Worm (Caenorhabditis elegans): ENCODE measurements around the gene asp-4.

The asp-4 gene

DNA sequence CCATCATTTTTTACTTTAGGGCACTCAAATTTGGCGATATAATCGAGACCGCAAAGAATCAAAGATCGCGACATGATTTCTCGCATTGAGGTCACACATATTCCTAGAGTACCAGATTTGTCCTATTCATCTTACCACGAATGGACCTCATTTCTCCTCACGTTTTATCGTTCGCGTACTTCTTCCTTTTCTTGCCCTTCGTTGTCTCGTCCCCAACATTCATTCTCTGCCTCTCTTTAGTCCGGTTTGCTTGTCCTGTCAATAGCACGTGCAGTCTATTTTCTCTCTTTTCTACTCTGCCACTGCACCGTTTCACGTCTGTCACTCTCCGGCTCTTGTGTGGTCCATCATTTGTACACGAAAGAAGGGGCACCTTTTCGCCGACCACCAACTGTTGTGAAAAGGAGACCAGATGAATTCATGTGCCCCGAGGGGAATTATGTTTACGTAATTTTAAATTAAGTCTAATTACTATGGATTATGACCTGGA lies 30.1 kb upstream of the asp-4 start (continued):
- TF ChIP-seq unc-39 (tag; optimal IDR thresholded peaks at IDR 0.05) (no peak), Y55F3AM.14 (GFP tag; optimal IDR thresholded peaks at IDR 0.05) (peak; percentile 1), gmeb-1 (tag; optimal IDR thresholded peaks at IDR 0.05) (peak; percentile 35), ztf-4 (tag; optimal IDR thresholded peaks at IDR 0.05) (peak; percentile 61), nhr-23 (tag; optimal IDR thresholded peaks at IDR 0.05) (no peak), alr-1 (tag; optimal IDR thresholded peaks at IDR 0.05) (no peak), elt-3 (tag; optimal IDR thresholded peaks at IDR 0.05) (no peak), zag-1 (tag; optimal IDR thresholded peaks at IDR 0.05) (peak; percentile 44)

DNA sequence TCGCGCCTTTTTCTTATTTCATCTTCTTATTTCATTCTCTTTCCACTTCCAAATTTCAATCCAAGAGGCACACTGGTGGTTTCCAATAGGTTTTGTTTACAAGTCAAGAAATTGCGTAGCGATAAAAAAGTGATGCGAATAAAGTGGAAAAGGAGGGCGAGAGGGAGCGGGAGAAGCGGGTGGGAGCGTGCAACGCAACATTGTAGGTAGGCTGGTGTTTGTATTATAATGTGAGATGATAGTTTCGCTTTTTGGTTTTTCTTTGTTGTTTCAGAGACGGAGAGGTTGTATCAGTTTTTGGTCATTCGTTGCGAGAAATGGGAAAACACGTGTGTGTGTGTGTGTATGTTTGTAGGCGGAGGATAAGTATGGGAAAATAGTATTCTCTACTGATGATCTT lies 28.9 kb upstream of the asp-4 start:
- peak; percentile 61 for TF ChIP-seq gmeb-1 (tag; optimal IDR thresholded peaks at IDR 0.05)
- peak; percentile 14 for TF ChIP-seq sem-4 (tag; optimal IDR thresholded peaks at IDR 0.05)
- TF ChIP-seq mab-5 (tag; optimal IDR thresholded peaks at IDR 0.05) = no peak
- TF ChIP-seq ztf-11 (tag; optimal IDR thresholded peaks at IDR 0.05) = no peak
- TF ChIP-seq ama-1 (optimal IDR thresholded peaks at IDR 0.05) = no peak
- TF ChIP-seq ceh-16 (tag; optimal IDR thresholded peaks at IDR 0.05) = no peak
- TF ChIP-seq mdl-1 (tag; optimal IDR thresholded peaks at IDR 0.05) = peak; percentile 40 to 69
- TF ChIP-seq zag-1 (tag; optimal IDR thresholded peaks at IDR 0.05) = no peak
- no peak for TF ChIP-seq nhr-11 (tag; optimal IDR thresholded peaks at IDR 0.05)
- peak; percentile 71 for TF ChIP-seq crh-2 (tag; optimal IDR thresholded peaks at IDR 0.05)
- no peak for TF ChIP-seq elt-3 (tag; optimal IDR thresholded peaks at IDR 0.05)
- no peak for TF ChIP-seq snpc-4 (tag; optimal IDR thresholded peaks at IDR 0.05)
- TF ChIP-seq unc-62 (GFP tag; optimal IDR thresholded peaks at IDR 0.05) = no peak
- TF ChIP-seq ceh-82 (tag; optimal IDR thresholded peaks at IDR 0.05) = no peak
- TF ChIP-seq elt-1 (tag; optimal IDR thresholded peaks at IDR 0.05) = no peak
- peak; percentile 36 for TF ChIP-seq Y55F3AM.14 (GFP tag; optimal IDR thresholded peaks at IDR 0.05)
- TF ChIP-seq nhr-25 (tag; optimal IDR thresholded peaks at IDR 0.05) = peak; percentile 79
- peak; percentile 70 for TF ChIP-seq blmp-1 (tag; optimal IDR thresholded peaks at IDR 0.05; ENCODE audit: insufficient read depth)
- TF ChIP-seq lsy-2 (tag; optimal IDR thresholded peaks at IDR 0.05) = no peak
- TF ChIP-seq sma-9 (GFP tag; optimal IDR thresholded peaks at IDR 0.05) = peak; percentile 85
- TF ChIP-seq sma-9 (tag; optimal IDR thresholded peaks at IDR 0.05) = no peak
- TF ChIP-seq lin-13 (GFP tag; optimal IDR thresholded peaks at IDR 0.05) = no peak
- TF ChIP-seq unc-55 (GFP tag; optimal IDR thresholded peaks at IDR 0.05) = no peak
- TF ChIP-seq nhr-12 (tag; optimal IDR thresholded peaks at IDR 0.05) = no peak
- TF ChIP-seq sma-3 (GFP tag; optimal IDR thresholded peaks at IDR 0.05) = peak; percentile 70
- TF ChIP-seq aly-2 (tag; optimal IDR thresholded peaks at IDR 0.05) = no peak
- peak; percentile 54 for TF ChIP-seq fos-1 (tag; optimal IDR thresholded peaks at IDR 0.05)
- peak; percentile 76 for TF ChIP-seq F13H6.1 (tag; optimal IDR thresholded peaks at IDR 0.05)
- TF ChIP-seq nhr-21 (tag; optimal IDR thresholded peaks at IDR 0.05) = peak; percentile 6
- TF ChIP-seq nhr-129 (tag; optimal IDR thresholded peaks at IDR 0.05) = peak; percentile 66
- TF ChIP-seq mbf-1 (tag; optimal IDR thresholded peaks at IDR 0.05) = no peak
- no peak for TF ChIP-seq unc-39 (tag; optimal IDR thresholded peaks at IDR 0.05)

DNA sequence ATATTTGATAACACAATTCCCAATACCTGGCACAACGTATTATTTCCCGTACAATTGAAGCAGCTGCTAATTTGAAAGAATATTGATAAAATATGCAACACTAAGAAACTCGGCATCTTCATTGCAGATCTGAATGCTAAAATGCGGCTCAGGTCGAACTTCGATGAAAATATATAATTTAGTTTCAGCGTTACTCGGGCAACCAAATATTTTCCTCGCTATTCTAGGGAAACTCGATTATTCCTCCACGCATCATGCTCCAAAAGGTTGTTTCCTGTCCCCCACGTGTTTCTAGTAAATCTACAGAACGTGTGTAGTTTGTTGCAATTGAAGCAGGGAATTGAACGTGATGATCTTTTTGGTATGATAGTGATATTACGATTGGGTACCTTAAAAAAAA lies 27.8 kb upstream of the asp-4 start:
- TF ChIP-seq unc-55 (GFP tag; optimal IDR thresholded peaks at IDR 0.05) (no peak), mdl-1 (tag; optimal IDR thresholded peaks at IDR 0.05) (no peak), ZK546.5 (tag; optimal IDR thresholded peaks at IDR 0.05) (no peak), nhr-25 (tag; optimal IDR thresholded peaks at IDR 0.05) (no peak), R02D3.7 (tag; optimal IDR thresholded peaks at IDR 0.05) (no peak), nhr-10 (tag; optimal IDR thresholded peaks at IDR 0.05) (no peak), Y55F3AM.14 (GFP tag; optimal IDR thresholded peaks at IDR 0.05) (no peak), alr-1 (tag; optimal IDR thresholded peaks at IDR 0.05) (no peak), ztf-1 (GFP tag; conservative IDR thresholded peaks at IDR 0.05) (no peak), unc-39 (tag; optimal IDR thresholded peaks at IDR 0.05) (no peak), ceh-16 (tag; optimal IDR thresholded peaks at IDR 0.05) (no peak), nhr-23 (tag; optimal IDR thresholded peaks at IDR 0.05) (no peak), nhr-129 (tag; optimal IDR thresholded peaks at IDR 0.05) (no peak), elt-3 (tag; optimal IDR thresholded peaks at IDR 0.05) (no peak), unc-62 (GFP tag; optimal IDR thresholded peaks at IDR 0.05) (no peak), lin-13 (GFP tag; optimal IDR thresholded peaks at IDR 0.05) (no peak), snpc-4 (tag; optimal IDR thresholded peaks at IDR 0.05) (no peak)
